Worm (Caenorhabditis elegans) whole organism, young adult: ENCODE measurements around the gene M05D6.5.

Experiments
- F22D6.2 ChIP-seq: sonication (generic microtip); optimal IDR thresholded peaks from 2 replicates; lab custom pipeline; 2016; ENCODE audit warnings: mild to moderate bottlenecking, missing genetic modification characterization, missing compliant biosample characterization
- F52B5.7 ChIP-seq: sonication (generic microtip); optimal IDR thresholded peaks from 2 replicates; lab custom pipeline; 2016; ENCODE audit warnings: mild to moderate bottlenecking, missing genetic modification characterization, missing compliant biosample characterization
- F55B11.4 ChIP-seq: sonication (generic microtip); optimal IDR thresholded peaks from 2 replicates; lab custom pipeline; 2016; ENCODE audit warnings: missing compliant biosample characterization, missing genetic modification characterization, borderline replicate concordance; ENCODE audit not compliant: insufficient read depth
- F57A8.1 ChIP-seq: fragments of 200-800 bp; sonication (Bioruptor generic); optimal IDR thresholded peaks from 2 replicates; lab custom pipeline; 2018; ENCODE audit warnings: mild to moderate bottlenecking, missing genetic modification characterization, moderate library complexity, missing compliant biosample characterization
- K11D2.4 ChIP-seq: fragments of 200-800 bp; sonication (Bioruptor generic); IDR thresholded peaks from 2 replicates; pipeline ENCODE4 v1.3.6; 2022; ENCODE audit warnings: missing genetic modification reagents, missing genetic modification characterization, missing compliant biosample characterization
- K12H6.12 ChIP-seq: fragments of 200-800 bp; sonication (Bioruptor generic); optimal IDR thresholded peaks from 2 replicates; lab custom pipeline; 2018; ENCODE audit warnings: mild to moderate bottlenecking, missing genetic modification characterization, missing compliant biosample characterization
- Y95B8A.8 ChIP-seq: fragments of 200-800 bp; sonication (Bioruptor generic); IDR thresholded peaks from 2 replicates; pipeline ENCODE4 v1.3.6; 2022; ENCODE audit warnings: missing genetic modification reagents, missing genetic modification characterization, missing compliant biosample characterization
- ZK185.1 ChIP-seq: sonication (generic microtip); optimal IDR thresholded peaks from 2 replicates; lab custom pipeline; 2016; ENCODE audit warnings: mild to moderate bottlenecking, missing genetic modification characterization, missing compliant biosample characterization; ENCODE audit not compliant: poor library complexity, severe bottlenecking
- ama-1 ChIP-seq, 3 experiments: fragments of 150-350 bp in 1 of 3; sonication (generic microtip) in 2 of 3; optimal IDR thresholded peaks; 2 replicates each; lab custom pipeline; 2014 to 2018; ENCODE audit warnings: missing biosample characterization in 2 of 3, missing genetic modification characterization in 2 of 3, missing genetic modification reagents in 2 of 3
- aptf-2 ChIP-seq: fragments of 200-800 bp; sonication (Bioruptor generic); conservative IDR thresholded peaks from 2 replicates; pipeline ENCODE4 v1.3.6; 2022; ENCODE audit warnings: missing genetic modification reagents, missing genetic modification characterization, missing compliant biosample characterization
- athp-1 ChIP-seq: sonication (generic microtip); optimal IDR thresholded peaks from 2 replicates; lab custom pipeline; 2017; ENCODE audit warnings: mild to moderate bottlenecking, missing genetic modification characterization, missing compliant biosample characterization
- attf-3 ChIP-seq: fragments of 200-800 bp; sonication (Bioruptor generic); conservative IDR thresholded peaks from 2 replicates; pipeline ENCODE4 v1.3.6; 2022; ENCODE audit warnings: missing genetic modification reagents, missing genetic modification characterization, missing compliant biosample characterization
- attf-5 ChIP-seq: fragments of 200-800 bp; sonication (Bioruptor generic); optimal IDR thresholded peaks from 2 replicates; lab custom pipeline; 2018; ENCODE audit warnings: mild to moderate bottlenecking, missing genetic modification characterization, missing compliant biosample characterization
- bed-1 ChIP-seq: fragments of 200-800 bp; sonication (Bioruptor generic); IDR thresholded peaks from 2 replicates; pipeline ENCODE4 v1.3.6; 2022; ENCODE audit warnings: missing genetic modification reagents, missing genetic modification characterization, missing compliant biosample characterization
- cebp-1 ChIP-seq, 2 experiments: fragments of 200-800 bp in 1 of 2; sonication (Bioruptor generic) in 1 of 2; sonication (generic microtip) in 1 of 2; IDR thresholded peaks in 1 of 2; optimal IDR thresholded peaks in 1 of 2; 2 replicates each; pipeline versions ENCODE4 v1.3.6 to Lab custom; 2017 to 2022; ENCODE audit warnings: missing compliant biosample characterization in 2 of 2, missing genetic modification characterization in 2 of 2, mild to moderate bottlenecking in 1 of 2, missing genetic modification reagents in 1 of 2, moderate library complexity in 1 of 2
- cebp-2 ChIP-seq: fragments of 200-800 bp; sonication (Bioruptor generic); IDR thresholded peaks from 2 replicates; pipeline ENCODE4 v1.3.6; 2022; ENCODE audit warnings: missing genetic modification characterization, missing compliant biosample characterization
- ceh-100 ChIP-seq: fragments of 200-800 bp; sonication (Bioruptor generic); IDR thresholded peaks from 2 replicates; pipeline ENCODE4 v1.3.6; 2022; ENCODE audit warnings: missing genetic modification reagents, missing genetic modification characterization, missing compliant biosample characterization
- ceh-27 ChIP-seq: fragments of 200-800 bp; sonication (Bioruptor generic); optimal IDR thresholded peaks from 2 replicates; lab custom pipeline; 2018; ENCODE audit warnings: mild to moderate bottlenecking, missing genetic modification characterization, moderate library complexity, missing compliant biosample characterization
- ceh-79 ChIP-seq: sonication (generic microtip); optimal IDR thresholded peaks from 2 replicates; lab custom pipeline; 2017; ENCODE audit warnings: mild to moderate bottlenecking, missing genetic modification characterization, missing compliant biosample characterization
- efl-1 ChIP-seq: fragments of 150-350 bp; optimal IDR thresholded peaks from 2 replicates; lab custom pipeline; 2014; ENCODE audit warnings: missing biosample characterization, missing genetic modification reagents, missing genetic modification characterization
- egrh-3 ChIP-seq: fragments of 200-800 bp; sonication (Bioruptor generic); IDR thresholded peaks from 2 replicates; pipeline ENCODE4 v1.3.6; 2022; ENCODE audit warnings: missing genetic modification reagents, missing genetic modification characterization, missing compliant biosample characterization
- lin-40 ChIP-seq: sonication (generic microtip); optimal IDR thresholded peaks from 2 replicates; lab custom pipeline; 2016; ENCODE audit warnings: missing genetic modification characterization, mild to moderate bottlenecking, missing compliant biosample characterization, missing genotype, missing genetic modification reagents
- lsy-27 ChIP-seq: sonication (generic microtip); optimal IDR thresholded peaks from 2 replicates; lab custom pipeline; 2017; ENCODE audit warnings: missing genetic modification characterization, mild to moderate bottlenecking, missing compliant biosample characterization, antibody characterized with exemption, missing genotype, borderline replicate concordance; ENCODE audit not compliant: insufficient read depth
- madf-10 ChIP-seq: sonication (generic microtip); optimal IDR thresholded peaks from 2 replicates; lab custom pipeline; 2016; ENCODE audit warnings: mild to moderate bottlenecking, missing genetic modification characterization, missing compliant biosample characterization
- madf-3 ChIP-seq: fragments of 200-800 bp; sonication (Bioruptor generic); IDR thresholded peaks from 2 replicates; pipeline ENCODE4 v1.3.6; 2022; ENCODE audit warnings: missing genetic modification reagents, missing genetic modification characterization, missing compliant biosample characterization
- madf-6 ChIP-seq: fragments of 200-800 bp; sonication (Bioruptor generic); IDR thresholded peaks from 2 replicates; pipeline ENCODE4 v1.3.6; 2022; ENCODE audit warnings: missing genetic modification reagents, missing genetic modification characterization, missing compliant biosample characterization
- nfyb-1 ChIP-seq: fragments of 200-800 bp; sonication (Bioruptor generic); IDR thresholded peaks from 2 replicates; pipeline ENCODE4 v1.3.6; 2022; ENCODE audit warnings: missing genetic modification reagents, missing genetic modification characterization, missing compliant biosample characterization
- nhr-179 ChIP-seq: sonication (generic microtip); optimal IDR thresholded peaks from 2 replicates; lab custom pipeline; 2016; ENCODE audit warnings: mild to moderate bottlenecking, missing genetic modification characterization, missing compliant biosample characterization
- nhr-27 ChIP-seq: fragments of 200-800 bp; sonication (Bioruptor generic); optimal IDR thresholded peaks from 2 replicates; lab custom pipeline; 2018; ENCODE audit warnings: mild to moderate bottlenecking, missing genetic modification characterization, moderate library complexity, missing compliant biosample characterization
- nhr-90 ChIP-seq: sonication (generic microtip); optimal IDR thresholded peaks from 2 replicates; lab custom pipeline; 2016; ENCODE audit warnings: missing genotype, mild to moderate bottlenecking, missing genetic modification characterization, missing compliant biosample characterization
- pbrm-1 ChIP-seq: fragments of 200-800 bp; sonication (Bioruptor generic); IDR thresholded peaks from 2 replicates; pipeline ENCODE4 v1.3.6; 2022; ENCODE audit warnings: missing genetic modification reagents, missing genetic modification characterization, missing compliant biosample characterization
- rec-8 ChIP-seq, 2 experiments: sonication (generic microtip); optimal IDR thresholded peaks; 2 replicates each; lab custom pipeline; 2016; ENCODE audit warnings: mild to moderate bottlenecking in 2 of 2, missing genetic modification characterization in 2 of 2, missing genetic modification reagents in 2 of 2, missing genotype in 2 of 2, missing biosample characterization in 1 of 2, missing compliant biosample characterization in 1 of 2, moderate library complexity in 1 of 2
- sea-2 ChIP-seq: fragments of 200-800 bp; sonication (Bioruptor generic); IDR thresholded peaks from 2 replicates; pipeline ENCODE4 v1.3.6; 2022; ENCODE audit warnings: missing genetic modification characterization, missing compliant biosample characterization
- snpc-1.1 ChIP-seq: sonication (generic microtip); optimal IDR thresholded peaks from 2 replicates; lab custom pipeline; 2017; ENCODE audit warnings: missing genetic modification characterization, mild to moderate bottlenecking, missing compliant biosample characterization, antibody characterized with exemption, moderate library complexity, missing genotype, missing genetic modification reagents; ENCODE audit not compliant: insufficient read depth
- snpc-3.4 ChIP-seq: sonication (generic microtip); optimal IDR thresholded peaks from 2 replicates; lab custom pipeline; 2017; ENCODE audit warnings: missing genetic modification characterization, mild to moderate bottlenecking, missing compliant biosample characterization, antibody characterized with exemption, moderate library complexity, missing genotype, missing genetic modification reagents
- snpc-4 ChIP-seq, 5 experiments: fragments of 150-350 bp in 1 of 5; sonication (generic microtip) in 4 of 5; optimal IDR thresholded peaks; 2 replicates each; lab custom pipeline; 2014 to 2018; ENCODE audit warnings: missing genetic modification characterization in 5 of 5, missing biosample characterization in 3 of 5, antibody characterized with exemption in 2 of 5, mild to moderate bottlenecking in 2 of 5, missing compliant biosample characterization in 2 of 5, missing genotype in 2 of 5, moderate library complexity in 2 of 5, missing genetic modification reagents in 1 of 5
- tbp1 ChIP-seq: fragments of 200-800 bp; sonication (Bioruptor generic); optimal IDR thresholded peaks from 2 replicates; lab custom pipeline; 2018; ENCODE audit warnings: mild to moderate bottlenecking, missing genetic modification characterization, missing compliant biosample characterization
- tlf-1 ChIP-seq: fragments of 200-800 bp; sonication (Bioruptor generic); optimal IDR thresholded peaks from 2 replicates; lab custom pipeline; 2018; ENCODE audit warnings: mild to moderate bottlenecking, missing genetic modification characterization, missing compliant biosample characterization
- unc-130 ChIP-seq: sonication (generic microtip); optimal IDR thresholded peaks from 2 replicates; lab custom pipeline; 2016; ENCODE audit warnings: missing genetic modification reagents, missing genetic modification characterization, missing compliant biosample characterization
- xnd-1 ChIP-seq: sonication (generic microtip); optimal IDR thresholded peaks from 2 replicates; lab custom pipeline; 2016; ENCODE audit warnings: missing genotype, missing genetic modification reagents, missing genetic modification characterization, missing compliant biosample characterization
- zim-3 ChIP-seq: sonication (generic microtip); optimal IDR thresholded peaks from 2 replicates; lab custom pipeline; 2017; ENCODE audit warnings: mild to moderate bottlenecking, missing genetic modification characterization, moderate library complexity, missing compliant biosample characterization

Gene M05D6.5

ce11 chrII:8520625-8521024 is 38.6 kb upstream of the M05D6.5 start, which contains the start of gene cht-2:
Gene cht-2, plus strand, starts transcription at chrII:8520925.
- TF ChIP-seq nhr-90 (tag; lab: Kevin White, UChicago) = no peak
- TF ChIP-seq madf-10 (tag; lab: Kevin White, UChicago) = no peak

ce11 chrII:8518210-8518609 is 36.2 kb upstream of the M05D6.5 start, which contains the start of gene T13H5.8:
Gene T13H5.8, plus strand, starts transcription at chrII:8518510.
- TF ChIP-seq pbrm-1 (GFP tag; lab: Robert Waterston, UW) (no peak), ceh-27 (GFP tag; lab: Kevin White, UChicago) (no peak), efl-1 (GFP tag; lab: Kevin White, UChicago) (no peak), K12H6.12 (tag; lab: Kevin White, UChicago) (no peak), snpc-3.4 (tag; lab: Kevin White, UChicago) (no peak)

- TF ChIP-seq F57A8.1 (GFP tag; lab: Kevin White, UChicago) (no peak), attf-3 (GFP tag; lab: Robert Waterston, UW) (0 out of 2 replicates have a peak, but pooled peaks have one; percentile 15), lsy-27 (tag; lab: Kevin White, UChicago) (no peak), aptf-2 (GFP tag; lab: Robert Waterston, UW) (0 out of 2 replicates have a peak, but pooled peaks have one; percentile 34), tbp1 (peak; percentile 55), snpc-4 (GFP tag; optimal IDR thresholded peaks at IDR 0.05; lab: Kevin White, UChicago) (no peak), snpc-4 (tag; optimal IDR thresholded peaks at IDR 0.05; lab: Kevin White, UChicago) (peak in 2 of 4 experiments; percentile 57 to 68), athp-1 (peak; percentile 71), lin-40 (tag; lab: Kevin White, UChicago) (peak; percentile 36), rec-8 (tag; optimal IDR thresholded peaks at IDR 0.05; lab: Kevin White, UChicago) (peak in 1 of 2 experiments; percentile 39), attf-5 (GFP tag; lab: Kevin White, UChicago) (peak; percentile 87), zim-3 (tag; lab: Kevin White, UChicago) (no peak), nhr-179 (tag; lab: Kevin White, UChicago) (no peak), cebp-2 (GFP tag; lab: Robert Waterston, UW) (no peak), ceh-100 (GFP tag; lab: Robert Waterston, UW) (no peak), madf-6 (peak; percentile 87), Y95B8A.8 (GFP tag; lab: Robert Waterston, UW) (0 out of 2 replicates have a peak, but pooled peaks have one; percentile 14), nfyb-1 (no peak), cebp-1 (GFP tag; IDR thresholded peaks at IDR 0.05; lab: Robert Waterston, UW) (no peak), cebp-1 (tag; optimal IDR thresholded peaks at IDR 0.05; lab: Kevin White, UChicago) (peak; percentile 50), ama-1 (optimal IDR thresholded peaks at IDR 0.05; lab: Kevin White, UChicago) (no peak), ama-1 (GFP tag; optimal IDR thresholded peaks at IDR 0.05; lab: Kevin White, UChicago) (no peak), F55B11.4 (tag; lab: Kevin White, UChicago) (no peak), snpc-1.1 (tag; lab: Kevin White, UChicago) (no peak), sea-2 (GFP tag; lab: Robert Waterston, UW) (no peak), nhr-27 (no peak), tlf-1 (GFP tag; lab: Kevin White, UChicago) (peak; percentile 54), xnd-1 (tag; lab: Kevin White, UChicago) (peak; percentile 37), egrh-3 (GFP tag; lab: Robert Waterston, UW) (no peak), unc-130 (GFP tag; lab: Kevin White, UChicago) (peak; percentile 88), ZK185.1 (tag; lab: Kevin White, UChicago) (peak; percentile 84), F52B5.7 (tag; lab: Kevin White, UChicago) (no peak), ceh-79 (tag; lab: Kevin White, UChicago) (no peak), pbrm-1 (GFP tag; lab: Robert Waterston, UW) (peak; percentile 67), madf-3 (GFP tag; lab: Robert Waterston, UW) (no peak), F22D6.2 (tag; lab: Kevin White, UChicago) (no peak), bed-1 (GFP tag; lab: Robert Waterston, UW) (no peak), K11D2.4 (GFP tag; lab: Robert Waterston, UW) (0 out of 2 replicates have a peak, but pooled peaks have one; percentile 23), madf-10 (tag; lab: Kevin White, UChicago) (peak; percentile 49)
Measured at ce11 chrII:8516783-8517182, 34.8 kb upstream of the M05D6.5 start, which contains the start of gene rnh-2. Gene rnh-2, plus strand, starts transcription at chrII:8517150.
